Worm (Caenorhabditis elegans): ENCODE data around the gene pes-9.

The pes-9 gene

ce11 chrV:14610781-14611180, 13.9 kb upstream of the pes-9 start:
- TF ChIP-seq unc-62 (GFP tag; optimal IDR thresholded peaks at IDR 0.05): no peak

DNA sequence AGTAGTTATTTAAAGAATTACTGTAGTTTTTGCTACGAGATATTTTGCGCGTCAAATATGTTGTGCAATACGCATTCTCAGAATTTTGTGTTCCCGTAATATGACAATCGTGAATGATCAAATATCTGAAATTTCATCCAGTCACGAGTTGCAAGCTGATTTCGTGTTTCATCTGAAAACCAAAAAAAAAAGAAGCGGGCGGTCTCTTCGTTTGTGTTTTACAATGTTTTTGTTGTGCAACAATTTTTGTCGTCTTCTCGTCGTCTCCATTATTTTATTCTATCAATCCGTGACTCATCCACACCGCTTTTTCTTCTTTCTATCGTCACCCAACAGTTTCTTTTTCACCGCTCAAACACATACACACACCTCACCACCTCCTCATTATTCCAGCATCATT, 12.8 kb upstream of the pes-9 start, which contains the start of gene R11H6.4:
TSS of gene R11H6.4 (plus strand) at position 301 of the 400 bp plus-strand sequence.
- no peak for TF ChIP-seq unc-62 (GFP tag; optimal IDR thresholded peaks at IDR 0.05)

ce11 chrV:14603755-14604154, 6.9 kb upstream of the pes-9 start:
- no peak for TF ChIP-seq unc-62 (GFP tag; optimal IDR thresholded peaks at IDR 0.05)

ce11 chrV:14599972-14600371, 3.1 kb upstream of the pes-9 start, which contains the start of gene glb-22:
Gene glb-22, plus strand, starts transcription at chrV:14600272.
- no peak for TF ChIP-seq unc-62 (GFP tag; optimal IDR thresholded peaks at IDR 0.05)

ce11 chrV:14597681-14598184, 899 bp upstream of the pes-9 start, which contains the start of gene R11H6.2:
Gene R11H6.2, plus strand, starts transcription at chrV:14598006.
- no peak for TF ChIP-seq unc-62 (GFP tag; optimal IDR thresholded peaks at IDR 0.05)

DNA sequence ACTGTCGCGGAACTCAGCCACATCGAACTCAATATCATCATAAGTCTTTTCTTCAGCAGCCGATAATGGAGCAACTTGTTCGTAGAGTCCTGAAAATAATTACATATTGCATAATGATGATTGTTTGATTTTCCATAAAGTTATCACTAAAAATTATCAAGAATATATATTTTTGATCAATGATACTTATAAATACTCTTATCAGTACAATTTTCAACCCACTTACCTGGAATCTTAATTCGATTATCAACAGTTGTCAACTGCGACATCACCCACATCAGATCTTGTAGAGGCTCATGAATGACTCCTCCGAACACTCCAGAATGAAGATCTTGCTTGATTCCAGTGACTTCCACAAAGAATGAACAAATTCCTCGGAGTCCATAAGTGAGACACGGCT, 850 bp downstream of the pes-9 start:
- no peak for TF ChIP-seq unc-62 (GFP tag; optimal IDR thresholded peaks at IDR 0.05)

- no peak for TF ChIP-seq unc-62 (GFP tag; optimal IDR thresholded peaks at IDR 0.05)
Observed at ce11 chrV:14594943-14595342, 1.9 kb downstream of the pes-9 start.

DNA sequence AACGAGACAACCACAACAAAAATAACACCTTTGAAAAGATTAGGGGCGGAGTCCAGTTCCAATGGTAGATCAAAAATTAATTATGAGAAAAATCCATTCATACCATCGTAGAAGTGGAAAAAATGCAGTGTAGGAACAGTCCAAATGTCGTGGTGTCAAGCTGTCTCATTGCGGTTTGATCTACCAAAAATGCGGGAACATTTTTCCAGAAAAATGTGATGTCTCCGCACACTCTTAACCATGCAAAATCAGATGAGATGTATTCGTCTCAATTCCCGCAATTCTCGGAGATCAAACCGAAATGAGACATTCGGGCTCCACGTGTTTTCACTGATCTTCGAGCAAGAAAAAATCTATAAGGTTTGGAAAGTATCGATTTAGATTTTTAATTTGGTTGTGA, 2.7 kb downstream of the pes-9 start:
- TF ChIP-seq unc-62 (GFP tag; optimal IDR thresholded peaks at IDR 0.05): no peak

DNA sequence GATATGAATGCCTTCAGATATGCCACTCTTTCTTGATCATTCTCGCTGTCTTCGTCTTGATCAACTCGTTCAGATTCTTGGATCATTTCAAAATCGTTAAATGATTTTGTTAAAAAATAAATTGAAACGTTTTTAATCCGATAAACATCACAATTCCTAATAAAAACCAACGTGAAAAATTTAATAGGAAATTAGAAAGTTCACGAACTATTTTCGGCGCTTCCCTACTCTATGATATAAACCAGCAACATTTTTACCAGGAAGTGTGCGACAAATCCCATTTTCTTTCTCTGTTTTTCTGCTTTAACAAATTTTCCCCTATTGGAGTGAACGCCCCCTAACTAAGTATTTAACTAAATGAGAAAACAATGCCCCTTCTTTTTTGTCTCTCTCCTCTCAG, 11.5 kb downstream of the pes-9 start, which contains the start of gene Y40H4A.2:
TSS of gene Y40H4A.2 (minus strand) at position 101 of the 400 bp plus-strand sequence.
- no peak for TF ChIP-seq unc-62 (GFP tag; optimal IDR thresholded peaks at IDR 0.05)

DNA sequence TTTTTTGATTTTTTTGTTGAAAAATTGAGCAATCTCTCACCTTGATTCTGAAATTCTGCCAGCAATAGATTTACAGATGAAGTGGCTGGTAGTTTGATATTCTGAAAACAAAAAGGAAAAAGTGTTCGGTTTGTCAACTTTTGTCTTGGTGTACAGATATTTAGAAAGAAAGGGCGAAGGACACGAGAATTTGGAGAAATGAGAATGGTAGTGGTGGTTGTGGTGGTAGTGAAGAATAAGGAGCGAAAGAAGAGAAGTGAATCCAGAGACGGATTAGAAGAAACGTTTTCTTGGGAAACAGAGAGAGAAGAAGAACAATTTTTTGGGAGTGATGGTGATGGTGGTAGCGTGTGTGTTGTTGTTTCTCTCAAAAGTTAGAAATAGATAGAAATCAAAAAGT, 17.2 kb downstream of the pes-9 start, which contains the start of gene gar-3:
TSS of gene gar-3 (minus strand) at position 101 of the 400 bp plus-strand sequence.
- TF ChIP-seq unc-62 (GFP tag; optimal IDR thresholded peaks at IDR 0.05): no peak

DNA sequence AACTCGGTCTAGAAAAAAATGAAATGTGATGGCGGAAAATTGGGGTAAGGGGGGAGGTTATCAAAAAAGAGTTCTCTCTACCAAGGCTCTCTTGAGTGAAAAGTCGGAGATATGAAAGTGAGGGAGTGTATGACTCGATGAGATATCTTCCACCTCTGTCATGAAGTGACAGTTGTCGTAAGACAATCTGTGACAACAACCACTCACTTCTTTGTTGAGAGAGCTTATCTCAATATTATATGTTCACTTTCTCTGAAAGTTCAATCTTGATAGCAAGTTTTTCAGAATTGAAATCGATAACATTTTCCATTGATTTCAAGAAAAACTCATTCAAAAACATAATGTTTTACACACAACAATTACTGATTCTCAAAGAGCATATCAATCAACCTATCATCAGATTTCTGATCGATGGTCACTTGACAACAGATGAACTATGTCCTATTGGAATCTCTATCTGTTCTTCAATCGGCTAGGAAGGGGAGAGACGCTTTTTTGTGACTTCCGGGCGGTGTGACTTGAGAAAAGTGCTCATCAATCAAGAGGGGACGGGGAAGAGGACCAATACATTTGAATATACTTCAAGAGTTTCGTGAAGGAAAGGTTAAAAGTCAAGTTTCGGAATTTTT, 20.0 kb downstream of the pes-9 start:
- no peak for TF ChIP-seq unc-62 (GFP tag; optimal IDR thresholded peaks at IDR 0.05)

DNA sequence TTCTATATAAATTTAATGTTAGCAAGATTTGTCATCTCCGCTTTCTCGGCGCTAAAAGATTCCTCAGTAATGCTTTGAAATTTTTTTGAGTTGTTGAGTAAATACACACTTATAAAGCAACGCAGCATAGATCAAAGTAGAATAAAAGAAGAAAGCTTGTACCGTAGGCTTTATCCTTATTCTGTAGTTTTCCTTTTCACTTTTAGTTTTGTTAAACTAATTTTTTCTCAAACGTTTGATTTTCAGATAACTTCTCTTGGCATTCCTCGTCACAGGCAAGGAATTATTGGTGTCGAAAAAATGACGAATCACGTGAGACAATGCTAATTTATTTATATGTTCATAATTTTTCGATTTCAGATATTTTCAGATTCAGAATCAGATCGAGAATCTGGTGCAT, 34.2 kb downstream of the pes-9 start, which contains the start of gene C53A5.11:
TSS of gene C53A5.11 (plus strand) at position 301 of the 400 bp plus-strand sequence.
- no peak for TF ChIP-seq unc-62 (GFP tag; optimal IDR thresholded peaks at IDR 0.05)

DNA sequence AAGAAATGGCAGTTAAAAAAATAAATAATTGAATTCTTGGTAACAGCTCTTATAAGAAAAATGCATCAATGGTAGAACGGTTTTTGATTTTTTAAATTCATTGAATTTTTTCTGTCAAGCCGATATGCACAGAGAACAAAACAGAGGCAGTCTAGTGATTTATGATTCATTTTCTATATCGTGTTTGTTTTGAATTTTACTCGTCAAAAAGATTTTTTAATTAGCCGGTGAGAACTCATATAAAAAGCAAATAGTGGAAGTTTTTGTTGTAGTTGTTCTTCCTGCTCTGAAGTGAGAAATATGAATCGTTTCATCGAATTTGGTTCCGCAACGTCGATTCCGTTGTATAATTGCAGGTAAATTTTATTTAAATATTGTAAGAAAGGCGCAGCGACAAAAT, 37.5 kb downstream of the pes-9 start, which contains the start of gene srt-32:
TSS of gene srt-32 (plus strand) at position 301 of the 400 bp plus-strand sequence.
- no peak for TF ChIP-seq unc-62 (GFP tag; optimal IDR thresholded peaks at IDR 0.05)

- no peak for TF ChIP-seq unc-62 (GFP tag; optimal IDR thresholded peaks at IDR 0.05)
Observed at ce11 chrV:14558757-14559156, 38.1 kb downstream of the pes-9 start, which contains the start of gene C53A5.9. Gene C53A5.9, minus strand, starts transcription at chrV:14558857.

DNA sequence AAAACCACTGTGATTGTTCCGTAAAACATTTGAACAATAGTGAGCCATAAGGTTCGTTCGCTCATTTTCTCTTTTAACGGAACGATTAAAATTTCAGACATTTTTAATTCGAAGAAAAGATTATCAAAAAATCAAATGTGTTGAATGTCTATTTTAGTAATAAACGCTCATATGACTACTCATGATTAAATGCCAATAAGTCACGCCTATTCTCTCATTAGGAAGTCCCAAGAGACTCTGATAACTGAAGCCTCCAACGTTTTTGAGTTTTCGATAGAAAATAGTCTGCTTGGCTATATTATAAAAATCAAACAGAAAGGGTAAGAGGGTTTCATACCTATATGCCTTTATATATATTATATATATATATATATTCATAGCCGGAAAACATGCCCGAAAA, 40.6 kb downstream of the pes-9 start, which contains the start of gene srg-47:
TSS of gene srg-47 (minus strand) at position 101 of the 400 bp plus-strand sequence.
- TF ChIP-seq unc-62 (GFP tag; optimal IDR thresholded peaks at IDR 0.05): no peak

- no peak for TF ChIP-seq unc-62 (GFP tag; optimal IDR thresholded peaks at IDR 0.05)
Observed at ce11 chrV:14548510-14548909, 48.3 kb downstream of the pes-9 start.

DNA sequence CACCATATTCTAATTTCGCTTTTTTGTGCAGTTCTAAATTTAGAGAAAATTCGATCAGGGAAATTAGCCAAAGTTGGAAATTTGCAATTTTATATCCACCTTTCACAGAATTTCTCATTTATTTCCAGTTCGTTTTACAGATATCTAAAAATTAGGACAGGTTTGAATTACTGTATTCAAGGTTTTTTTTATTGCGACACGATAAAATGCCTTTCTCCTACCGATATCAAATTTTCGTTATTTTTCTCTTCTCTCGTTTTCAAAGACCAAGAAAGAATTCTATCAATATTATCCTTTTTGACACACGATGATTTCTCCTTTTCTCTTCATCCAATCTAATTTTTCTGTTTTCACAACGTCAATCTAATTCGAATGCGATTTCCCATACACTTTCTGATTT, 50.3 kb downstream of the pes-9 start, which contains the start of gene C53A5.13:
TSS of gene C53A5.13 (plus strand) at position 301 of the 400 bp plus-strand sequence.
- no peak for TF ChIP-seq unc-62 (GFP tag; optimal IDR thresholded peaks at IDR 0.05)

Data from whole organism, dauer.